Worm (Caenorhabditis elegans) whole organism, early embryonic: ENCODE data around the gene ash-2.

Experiments
- ceh-13 ChIP-seq: fragments of 200-800 bp; sonication (Bioruptor generic); optimal IDR thresholded peaks from 2 replicates; lab custom pipeline; 2018; ENCODE audit warnings: mild to moderate bottlenecking, missing genetic modification characterization, missing compliant biosample characterization
- tbx-37 ChIP-seq: fragments of 200-800 bp; sonication (Bioruptor generic); conservative IDR thresholded peaks from 2 replicates; pipeline ENCODE4 v1.3.6; 2022; ENCODE audit warnings: missing genetic modification reagents, missing genetic modification characterization, missing compliant biosample characterization

- TF ChIP-seq ceh-13 (GFP tag; lab: Kevin White, UChicago), result no peak
- no peak for TF ChIP-seq tbx-37 (GFP tag; lab: Robert Waterston, UW)
Observed at ce11 chrII:11948459-11948858, 31.2 kb upstream of the ash-2 start, which contains the start of gene W03C9.8.
